Fruit fly (Drosophila melanogaster): ENCODE data around the gene disco-r.

disco-r gene

DNA sequence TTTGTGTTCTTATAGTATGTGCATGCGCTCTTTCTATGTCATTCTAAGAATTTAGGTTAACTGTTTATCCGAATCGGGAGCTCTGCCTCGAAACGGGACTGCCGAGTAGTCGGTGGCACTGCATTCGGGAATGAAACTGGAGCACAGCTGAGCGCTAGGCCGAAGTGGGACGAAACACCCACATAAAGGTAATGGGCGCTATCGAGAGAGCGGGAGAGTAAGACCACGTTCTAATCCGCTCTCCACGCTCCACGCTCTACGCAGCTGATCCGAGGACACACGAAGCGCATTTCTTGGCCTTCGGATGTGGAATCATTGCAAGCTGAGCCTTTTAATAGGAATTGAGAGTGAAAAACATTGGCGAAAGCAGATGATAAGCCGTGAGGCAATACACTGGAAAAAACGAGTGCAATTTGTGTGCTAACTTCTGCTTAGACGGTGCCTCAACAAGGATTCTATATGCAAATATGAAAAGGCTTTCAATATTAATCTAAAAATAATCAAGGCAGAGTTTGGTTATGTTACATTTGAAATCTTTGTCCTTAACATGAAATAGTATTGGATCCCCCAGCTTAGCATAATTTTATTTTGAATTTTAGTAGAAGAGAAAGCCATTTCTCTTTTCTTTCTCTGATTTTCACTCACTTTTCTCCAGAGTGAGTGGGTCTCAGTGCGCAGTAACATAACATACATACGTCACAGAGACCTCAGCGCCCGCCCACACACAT is 62.7 kb downstream of the disco-r start:
- TF ChIP-seq CG17801 (GFP tag; optimal IDR thresholded peaks at IDR 0.05; ENCODE audit: partially characterized antibody), result no peak

dm6 chrX:16082932-16083331 is 65.8 kb downstream of the disco-r start, which contains the start of gene CG8958:
CG8958 (plus strand) TSS chrX:16083232.
- no peak for TF ChIP-seq CG17801 (GFP tag; optimal IDR thresholded peaks at IDR 0.05; ENCODE audit: partially characterized antibody)

dm6 chrX:16073375-16073982 is 75.3 kb downstream of the disco-r start, which contains the start of gene Nipsnap:
Nipsnap (minus strand) TSS chrX:16073568.
- TF ChIP-seq CG17801 (GFP tag; optimal IDR thresholded peaks at IDR 0.05; ENCODE audit: partially characterized antibody), result no peak

dm6 chrX:16072658-16073374 is 76.0 kb downstream of the disco-r start:
- TF ChIP-seq CG17801 (GFP tag; optimal IDR thresholded peaks at IDR 0.05; ENCODE audit: partially characterized antibody), result no peak

DNA sequence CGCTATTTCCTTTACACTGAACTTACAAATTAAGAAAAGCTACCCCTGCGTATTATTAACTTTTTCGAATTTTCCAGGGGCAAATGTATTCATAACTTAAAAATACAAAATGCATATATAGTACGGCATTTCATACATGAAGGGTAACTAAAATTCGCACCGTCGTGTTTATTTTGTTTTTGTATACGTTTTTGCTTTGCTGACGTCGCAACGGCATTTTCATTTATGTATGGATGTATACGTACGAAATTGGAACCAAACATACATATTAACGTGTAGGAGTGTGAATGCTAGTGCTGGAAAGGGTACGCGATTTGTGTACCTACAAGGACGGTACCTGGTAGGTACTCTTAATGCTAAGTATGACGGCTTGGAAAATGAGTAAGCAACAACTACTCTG is 76.6 kb downstream of the disco-r start:
- peak; percentile 3 for TF ChIP-seq CG17801 (GFP tag; optimal IDR thresholded peaks at IDR 0.05; ENCODE audit: partially characterized antibody)

All from ovary, adult (tissue).